Worm (Caenorhabditis elegans) whole organism, midembryonic: ENCODE measurements around the gene sma-2.

Source experiments
- T22C8.4 ChIP-seq: fragments of 200-800 bp; sonication (Bioruptor generic); IDR thresholded peaks from 2 replicates; pipeline ENCODE4 v1.3.6; 2022; ENCODE audit warnings: missing genetic modification characterization, missing compliant biosample characterization
- cog-1 ChIP-seq: sonication (generic microtip); optimal IDR thresholded peaks from 2 replicates; lab custom pipeline; 2016; ENCODE audit warnings: missing genetic modification characterization, missing compliant biosample characterization
- flt-1 ChIP-seq: fragments of 200-800 bp; sonication (Bioruptor generic); IDR thresholded peaks from 2 replicates; pipeline ENCODE4 v1.3.6; 2022; ENCODE audit warnings: missing genetic modification characterization, missing compliant biosample characterization
- klf-2 ChIP-seq: fragments of 200-800 bp; sonication (Bioruptor generic); conservative IDR thresholded peaks from 2 replicates; pipeline ENCODE4 v1.3.6; 2022; ENCODE audit warnings: missing genetic modification reagents, missing genetic modification characterization, missing compliant biosample characterization
- med-1 ChIP-seq: sonication (generic microtip); optimal IDR thresholded peaks from 2 replicates; lab custom pipeline; 2017; ENCODE audit warnings: missing genetic modification characterization, mild to moderate bottlenecking, missing compliant biosample characterization, antibody characterized with exemption, missing genetic modification reagents; ENCODE audit not compliant: insufficient read depth
- ref-1 ChIP-seq: fragments of 200-800 bp; sonication (Bioruptor generic); conservative IDR thresholded peaks from 2 replicates; pipeline ENCODE4 v1.3.6; 2022; ENCODE audit warnings: missing genetic modification reagents, missing genetic modification characterization, missing compliant biosample characterization
- tab-1 ChIP-seq: fragments of 200-800 bp; sonication (Bioruptor generic); IDR thresholded peaks from 2 replicates; pipeline ENCODE4 v1.3.6; 2022; ENCODE audit warnings: missing genetic modification characterization, missing compliant biosample characterization
- ztf-23 ChIP-seq: fragments of 200-800 bp; sonication (Bioruptor generic); IDR thresholded peaks from 2 replicates; pipeline ENCODE4 v1.3.6; 2022; ENCODE audit warnings: missing genetic modification reagents, missing genetic modification characterization, missing compliant biosample characterization
- ztf-29 ChIP-seq: fragments of 200-800 bp; sonication (Bioruptor generic); IDR thresholded peaks from 2 replicates; pipeline ENCODE4 v1.3.6; 2022; ENCODE audit warnings: missing genetic modification reagents, missing genetic modification characterization, missing compliant biosample characterization

sma-2 gene

ce11 chrIII:8782744-8783143, 33.3 kb downstream of the sma-2 start:
- TF ChIP-seq tab-1 (GFP tag; lab: Robert Waterston, UW) (no peak), T22C8.4 (GFP tag; lab: Robert Waterston, UW) (no peak), ztf-23 (no peak), klf-2 (GFP tag; lab: Robert Waterston, UW) (no peak), ref-1 (GFP tag; lab: Robert Waterston, UW) (no peak), med-1 (GFP tag; lab: Kevin White, UChicago) (no peak), ztf-29 (no peak)

DNA sequence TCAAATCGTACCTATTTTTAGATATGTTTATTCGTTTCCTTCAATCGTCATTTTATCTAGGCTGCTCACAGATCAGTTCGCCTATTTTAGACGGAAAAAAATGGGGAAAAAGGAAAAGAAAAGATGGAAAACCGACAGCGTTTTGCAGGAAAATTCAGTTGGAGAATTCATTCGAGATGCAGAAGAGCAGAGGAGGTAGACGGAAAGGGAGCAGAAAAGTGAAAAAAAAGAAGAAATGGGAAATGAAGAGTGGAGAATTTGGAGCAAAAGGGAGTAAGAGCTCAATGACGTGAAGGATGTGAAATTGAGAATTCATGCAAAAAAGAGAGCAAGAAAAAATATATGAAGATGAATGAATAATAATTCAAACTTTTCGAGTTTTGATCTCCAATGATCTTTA, 35.0 kb downstream of the sma-2 start:
- TF ChIP-seq med-1 (GFP tag; lab: Kevin White, UChicago) = no peak
- TF ChIP-seq tab-1 (GFP tag; lab: Robert Waterston, UW) = no peak
- no peak for TF ChIP-seq klf-2 (GFP tag; lab: Robert Waterston, UW)

- no peak for TF ChIP-seq ref-1 (GFP tag; lab: Robert Waterston, UW)
- no peak for TF ChIP-seq cog-1
- no peak for TF ChIP-seq flt-1 (GFP tag; lab: Robert Waterston, UW)
- TF ChIP-seq ztf-29 = no peak
- no peak for TF ChIP-seq med-1 (GFP tag; lab: Kevin White, UChicago)
- TF ChIP-seq T22C8.4 (GFP tag; lab: Robert Waterston, UW) = no peak
- no peak for TF ChIP-seq tab-1 (GFP tag; lab: Robert Waterston, UW)
- no peak for TF ChIP-seq klf-2 (GFP tag; lab: Robert Waterston, UW)
- TF ChIP-seq ztf-23 = no peak
These were observed 35.9 kb downstream of the sma-2 start for ce11 chrIII:8785426-8785825.

- no peak for TF ChIP-seq ztf-29
- TF ChIP-seq ztf-23 = no peak
- no peak for TF ChIP-seq T22C8.4 (GFP tag; lab: Robert Waterston, UW)
- TF ChIP-seq tab-1 (GFP tag; lab: Robert Waterston, UW) = no peak
- TF ChIP-seq cog-1 = no peak
- no peak for TF ChIP-seq med-1 (GFP tag; lab: Kevin White, UChicago)
- no peak for TF ChIP-seq flt-1 (GFP tag; lab: Robert Waterston, UW)
- TF ChIP-seq ref-1 (GFP tag; lab: Robert Waterston, UW) = no peak
- no peak for TF ChIP-seq klf-2 (GFP tag; lab: Robert Waterston, UW)
These were observed 36.6 kb downstream of the sma-2 start, which contains the start of gene K02D10.8 for ce11 chrIII:8786077-8786476. K02D10.8 (plus strand) TSS chrIII:8786377.

DNA sequence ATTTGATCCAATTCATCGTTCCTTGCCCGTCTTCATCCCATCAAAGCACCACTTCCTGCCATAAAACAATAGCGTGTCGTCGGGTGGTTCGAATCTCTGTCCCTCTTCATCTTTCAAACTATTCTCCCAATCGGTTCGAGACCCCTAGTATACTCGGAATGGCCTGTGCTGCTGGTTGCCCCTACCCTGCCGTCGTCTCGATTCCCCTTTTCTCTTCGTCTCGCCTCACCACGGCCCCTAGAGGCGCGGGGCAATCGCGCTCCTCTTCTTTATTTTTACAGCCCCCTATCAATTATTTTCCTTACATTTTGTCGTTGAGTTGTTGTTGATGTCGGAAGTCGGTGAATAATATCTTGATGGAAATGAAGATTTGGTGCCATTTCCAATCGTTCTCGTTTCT, 39.2 kb downstream of the sma-2 start:
- no peak for TF ChIP-seq ztf-29
- TF ChIP-seq flt-1 (GFP tag; lab: Robert Waterston, UW) = no peak
- TF ChIP-seq ref-1 (GFP tag; lab: Robert Waterston, UW) = no peak

DNA sequence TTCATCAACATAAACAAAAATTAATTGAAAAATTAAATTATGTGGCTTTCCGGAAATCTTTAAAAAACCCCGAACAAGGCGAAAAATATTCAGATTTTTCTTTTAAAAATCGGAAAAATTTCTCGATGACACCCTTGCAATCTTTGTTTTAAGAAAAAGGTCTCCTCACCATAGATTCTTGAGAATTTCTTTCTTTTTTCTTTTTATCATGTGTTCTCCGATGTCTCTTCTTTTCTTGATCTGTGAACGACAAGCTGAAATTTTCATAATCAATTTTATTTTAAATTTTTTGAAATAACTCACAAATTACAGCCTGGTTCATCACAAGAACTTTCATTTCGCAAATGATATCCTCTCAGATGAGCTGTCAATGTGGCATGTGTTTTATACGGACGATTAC, 41.8 kb downstream of the sma-2 start, which contains the start of the genes zfp-1 and F54F2.14:
Gene zfp-1 (plus strand): TSS at position 301 of the 400 bp plus-strand sequence.
Gene F54F2.14 (plus strand): TSS at position 312 of the 400 bp plus-strand sequence.
- no peak for TF ChIP-seq med-1 (GFP tag; lab: Kevin White, UChicago)
- TF ChIP-seq ref-1 (GFP tag; lab: Robert Waterston, UW) = no peak
- TF ChIP-seq flt-1 (GFP tag; lab: Robert Waterston, UW) = no peak
- no peak for TF ChIP-seq T22C8.4 (GFP tag; lab: Robert Waterston, UW)
- no peak for TF ChIP-seq ztf-29
- no peak for TF ChIP-seq cog-1
- TF ChIP-seq ztf-23 = no peak
- no peak for TF ChIP-seq tab-1 (GFP tag; lab: Robert Waterston, UW)
- no peak for TF ChIP-seq klf-2 (GFP tag; lab: Robert Waterston, UW)

DNA sequence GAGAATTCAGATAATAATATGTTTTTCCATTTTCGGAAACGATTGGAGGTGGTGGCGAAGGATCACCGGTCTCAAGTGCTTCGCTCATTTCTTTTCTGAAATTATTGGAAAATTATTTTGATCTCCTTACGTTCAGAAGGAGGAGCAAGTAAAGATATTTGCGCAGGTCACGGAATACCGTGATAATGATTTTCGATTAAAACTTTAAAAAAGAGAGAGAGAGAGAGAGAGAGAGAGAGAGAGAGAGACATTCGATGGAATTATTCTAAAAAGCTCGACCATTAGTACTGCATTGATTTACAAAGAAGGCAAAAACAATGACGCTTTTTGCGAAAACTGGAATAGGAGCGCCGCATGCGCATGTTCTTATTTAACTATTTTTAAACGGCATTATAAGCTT, 42.8 kb downstream of the sma-2 start, which contains the start of gene ztf-1:
Gene ztf-1 (minus strand): TSS at position 101 of the 400 bp plus-strand sequence.
- no peak for TF ChIP-seq tab-1 (GFP tag; lab: Robert Waterston, UW)
- TF ChIP-seq cog-1 = no peak
- no peak for TF ChIP-seq klf-2 (GFP tag; lab: Robert Waterston, UW)
- no peak for TF ChIP-seq ztf-23
- no peak for TF ChIP-seq med-1 (GFP tag; lab: Kevin White, UChicago)
- TF ChIP-seq ref-1 (GFP tag; lab: Robert Waterston, UW) = no peak

DNA sequence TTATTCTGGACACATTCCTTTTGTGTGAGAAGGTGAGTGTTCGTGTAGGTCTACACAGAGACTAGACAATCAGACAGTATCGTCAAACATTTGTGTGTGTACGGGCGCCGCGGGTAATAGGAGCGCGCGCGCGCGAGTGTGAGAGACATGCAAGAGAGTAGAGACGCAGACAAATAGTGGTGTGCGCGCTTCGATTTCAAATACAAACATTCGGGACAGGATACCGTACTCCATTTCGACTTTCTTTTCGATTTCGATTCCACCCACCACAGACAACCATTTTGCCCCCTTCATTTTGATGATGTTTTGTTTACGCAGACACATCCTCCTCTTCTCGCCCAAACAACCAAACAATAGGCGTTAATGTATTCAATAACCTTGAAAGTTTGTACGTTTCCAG, 45.3 kb downstream of the sma-2 start:
- TF ChIP-seq med-1 (GFP tag; lab: Kevin White, UChicago) (no peak), flt-1 (GFP tag; lab: Robert Waterston, UW) (peak; percentile 67; the same call in 1 of the 2 replicates), cog-1 (peak; percentile 23)

ce11 chrIII:8795595-8796141, 46.2 kb downstream of the sma-2 start:
- TF ChIP-seq flt-1 (GFP tag; lab: Robert Waterston, UW) (no peak), klf-2 (GFP tag; lab: Robert Waterston, UW) (no peak), cog-1 (peak; percentile 82), tab-1 (GFP tag; lab: Robert Waterston, UW) (no peak), T22C8.4 (GFP tag; lab: Robert Waterston, UW) (peak; percentile 68), ztf-29 (no peak; the same call in 1 of the 2 replicates)

ce11 chrIII:8797211-8797733, 47.8 kb downstream of the sma-2 start:
- TF ChIP-seq ztf-23 (no peak), klf-2 (GFP tag; lab: Robert Waterston, UW) (no peak), med-1 (GFP tag; lab: Kevin White, UChicago) (no peak), ztf-29 (no peak), cog-1 (no peak), flt-1 (GFP tag; lab: Robert Waterston, UW) (0 out of 2 replicates have a peak, but pooled peaks have one; percentile 16), tab-1 (GFP tag; lab: Robert Waterston, UW) (no peak)
